Fruit fly (Drosophila melanogaster): ENCODE data around the gene nmd.

Gene nmd

dm6 chr2L:10333091-10333991, 29.6 kb upstream of the nmd start, which contains the start of gene GATAd (continued):
- TF ChIP-seq Dip2 (GFP tag; IDR thresholded peaks at IDR 0.05) (no peak), pnt (GFP tag; optimal IDR thresholded peaks at IDR 0.05) (no peak), vnd (GFP tag; IDR thresholded peaks at IDR 0.05; ENCODE audit: partially characterized antibody) (no peak), Hr3 (GFP tag; optimal IDR thresholded peaks at IDR 0.05) (peak; percentile 12), CG2120 (GFP tag; optimal IDR thresholded peaks at IDR 0.05) (peak; percentile 9), CG11247 (GFP tag; IDR thresholded peaks at IDR 0.05) (no peak), aop (GFP tag; IDR thresholded peaks at IDR 0.05) (no peak), CG8388 (GFP tag; optimal IDR thresholded peaks at IDR 0.05) (no peak), phol (tag; optimal IDR thresholded peaks at IDR 0.05) (peak; percentile 13), sna (GFP tag; IDR thresholded peaks at IDR 0.05; ENCODE audit: partially characterized antibody) (no peak), twi (tag; optimal IDR thresholded peaks at IDR 0.05) (no peak), MBD-R2 (GFP tag; IDR thresholded peaks at IDR 0.05) (peak; percentile 19; the same call in 1 of the 2 replicates), ewg (GFP tag; optimal IDR thresholded peaks at IDR 0.05) (peak; percentile 3), CG8281 (tag; optimal IDR thresholded peaks at IDR 0.05) (peak; percentile 79), tll (GFP tag; optimal IDR thresholded peaks at IDR 0.05) (no peak), CG13775 (GFP tag; optimal IDR thresholded peaks at IDR 0.05) (peak; percentile 20), CG3847 (GFP tag; IDR thresholded peaks at IDR 0.05) (no peak), CoRest (tag; optimal IDR thresholded peaks at IDR 0.05) (peak; percentile 24), CG10267 (tag; optimal IDR thresholded peaks at IDR 0.05) (peak; percentile 33), CG15514 (GFP tag; optimal IDR thresholded peaks at IDR 0.05) (peak; percentile 99), Abd-B (GFP tag; optimal IDR thresholded peaks at IDR 0.05) (no peak), Dp (GFP tag; optimal IDR thresholded peaks at IDR 0.05) (peak; percentile 33), CG6272 (GFP tag; IDR thresholded peaks at IDR 0.05) (no peak), CG3838 (GFP tag; optimal IDR thresholded peaks at IDR 0.05) (no peak), BEAF-32 (GFP tag; optimal IDR thresholded peaks at IDR 0.05) (peak; percentile 45), CG32767 (GFP tag; IDR thresholded peaks at IDR 0.05) (no peak), Atf6 (GFP tag; IDR thresholded peaks at IDR 0.05) (no peak), scrt (GFP tag; optimal IDR thresholded peaks at IDR 0.05) (no peak), CG1024 (GFP tag; IDR thresholded peaks at IDR 0.05) (peak; percentile 33; the same call in 1 of the 2 replicates), MESR4 (GFP tag; optimal IDR thresholded peaks at IDR 0.05) (peak; percentile 86), CG34376 (GFP tag; optimal IDR thresholded peaks at IDR 0.05) (no peak), ara (GFP tag; IDR thresholded peaks at IDR 0.05) (no peak), Sry-β (GFP tag; optimal IDR thresholded peaks at IDR 0.05) (peak; percentile 87), dm (GFP tag; optimal IDR thresholded peaks at IDR 0.05) (no peak), CG9215 (GFP tag; IDR thresholded peaks at IDR 0.05) (no peak), hbn (GFP tag; IDR thresholded peaks at IDR 0.05; ENCODE audit: partially characterized antibody) (no peak), CG1603 (tag; optimal IDR thresholded peaks at IDR 0.05) (peak; percentile 94), CG14667 (GFP tag; IDR thresholded peaks at IDR 0.05) (no peak), CG3065 (GFP tag; optimal IDR thresholded peaks at IDR 0.05) (no peak), ems (GFP tag; optimal IDR thresholded peaks at IDR 0.05) (no peak), Myb (GFP tag; optimal IDR thresholded peaks at IDR 0.05) (peak; percentile 30), CG32532 (GFP tag; IDR thresholded peaks at IDR 0.05) (no peak), trem (tag; optimal IDR thresholded peaks at IDR 0.05) (peak; percentile 52), Oaz (GFP tag; IDR thresholded peaks at IDR 0.05) (no peak), CG9727 (GFP tag; optimal IDR thresholded peaks at IDR 0.05) (no peak), gfzf (GFP tag; optimal IDR thresholded peaks at IDR 0.05) (peak; percentile 58), CG11696 (GFP tag; IDR thresholded peaks at IDR 0.05) (no peak), CG5953 (GFP tag; IDR thresholded peaks at IDR 0.05) (no peak), E2f1 (GFP tag; IDR thresholded peaks at IDR 0.05) (no peak)
